Fruit fly (Drosophila melanogaster) whole organism, embryonic: Measurements from ENCODE around the gene Oatp30B.
A peak's percentile ranks its signal among the peaks of the same experiment; 100 is the strongest.

Source experiments
- ATbp ChIP-seq: fragments of 200-800 bp; sonication (Bioruptor generic); optimal IDR thresholded peaks from 2 replicates; lab custom pipeline; 2017; ENCODE audit warnings: missing biosample characterization, mild to moderate bottlenecking, missing genetic modification characterization, missing genetic modification reagents
- Abd-B ChIP-seq: fragments of 200-800 bp; sonication (Bioruptor generic); optimal IDR thresholded peaks from 2 replicates; lab custom pipeline; 2018; ENCODE audit warnings: missing biosample characterization, mild to moderate bottlenecking, missing genetic modification characterization, moderate library complexity
- Adf1 ChIP-seq: fragments of 200-800 bp; sonication (Bioruptor generic); IDR thresholded peaks from 2 replicates; pipeline ENCODE4 v1.3.6; 2022; ENCODE audit warnings: missing biosample characterization, missing genetic modification characterization
- Antp ChIP-seq: fragments of 200-800 bp; sonication (Bioruptor generic); optimal IDR thresholded peaks from 3 replicates; lab custom pipeline; 2016; ENCODE audit warnings: missing biosample characterization, missing genetic modification characterization
- Asciz ChIP-seq: fragments of 200-800 bp; sonication (Bioruptor generic); optimal IDR thresholded peaks from 2 replicates; lab custom pipeline; 2017; ENCODE audit warnings: missing biosample characterization, mild to moderate bottlenecking, missing genetic modification characterization, missing genetic modification reagents
- B-H2 ChIP-seq: fragments of 200-800 bp; sonication (Bioruptor generic); optimal IDR thresholded peaks from 2 replicates; lab custom pipeline; 2018; ENCODE audit warnings: missing biosample characterization, mild to moderate bottlenecking, missing genetic modification characterization
- Blimp-1 ChIP-seq: fragments of 200-800 bp; sonication (Bioruptor generic); optimal IDR thresholded peaks from 3 replicates; lab custom pipeline; 2018; ENCODE audit warnings: missing biosample characterization, missing genetic modification characterization, mild to moderate bottlenecking, moderate library complexity, missing genetic modification reagents
- C15 ChIP-seq: fragments of 200-800 bp; sonication (Bioruptor generic); IDR thresholded peaks from 3 replicates; pipeline ENCODE4 v1.3.6; 2022; ENCODE audit warnings: missing biosample characterization, missing genetic modification characterization
- CG10979 ChIP-seq: fragments of 200-800 bp; sonication (Bioruptor generic); optimal IDR thresholded peaks from 2 replicates; lab custom pipeline; 2018; ENCODE audit warnings: missing biosample characterization, mild to moderate bottlenecking, missing genetic modification characterization, moderate library complexity
- CG11456 ChIP-seq: fragments of 200-800 bp; sonication (Bioruptor generic); IDR thresholded peaks from 3 replicates; pipeline ENCODE4 v1.3.6; 2022; ENCODE audit warnings: missing biosample characterization, missing genetic modification characterization
- CG13424 ChIP-seq: fragments of 200-800 bp; sonication (Bioruptor generic); optimal IDR thresholded peaks from 2 replicates; lab custom pipeline; 2019; ENCODE audit warnings: missing biosample characterization, mild to moderate bottlenecking, missing genetic modification characterization, moderate library complexity
- CG14050 ChIP-seq: fragments of 200-800 bp; sonication (Bioruptor generic); IDR thresholded peaks from 3 replicates; pipeline ENCODE4 v1.3.6; 2022; ENCODE audit warnings: missing biosample characterization, missing genetic modification characterization
- CG14710 ChIP-seq: fragments of 200-800 bp; sonication (Bioruptor generic); optimal IDR thresholded peaks from 3 replicates; lab custom pipeline; 2019; ENCODE audit warnings: missing biosample characterization, mild to moderate bottlenecking, missing genetic modification characterization, moderate library complexity
- CG15514 ChIP-seq: fragments of 200-800 bp; sonication (Bioruptor generic); optimal IDR thresholded peaks from 3 replicates; lab custom pipeline; 2017; ENCODE audit warnings: missing biosample characterization, missing genetic modification characterization, mild to moderate bottlenecking, moderate library complexity, missing genetic modification reagents
- CG17359 ChIP-seq: fragments of 200-800 bp; sonication (Bioruptor generic); optimal IDR thresholded peaks from 3 replicates; lab custom pipeline; 2018; ENCODE audit warnings: missing biosample characterization, mild to moderate bottlenecking, missing genetic modification characterization, moderate library complexity
- CG17361 ChIP-seq: fragments of 200-800 bp; sonication (Bioruptor generic); IDR thresholded peaks from 3 replicates; pipeline ENCODE4 v1.3.6; 2022; ENCODE audit warnings: missing biosample characterization, missing genetic modification characterization
- CG2120 ChIP-seq: fragments of 200-800 bp; sonication (Bioruptor generic); optimal IDR thresholded peaks from 3 replicates; lab custom pipeline; 2016; ENCODE audit warnings: missing biosample characterization, missing genetic modification characterization
- CG30403 ChIP-seq: fragments of 200-800 bp; sonication (Bioruptor generic); optimal IDR thresholded peaks from 3 replicates; lab custom pipeline; 2016; ENCODE audit warnings: missing biosample characterization, missing genetic modification characterization
- CG31224 ChIP-seq: fragments of 200-800 bp; sonication (Bioruptor generic); IDR thresholded peaks from 2 replicates; pipeline ENCODE4 v1.3.6; 2022; ENCODE audit warnings: missing biosample characterization, missing genetic modification characterization
- CG32532 ChIP-seq: fragments of 200-800 bp; sonication (Bioruptor generic); IDR thresholded peaks from 2 replicates; pipeline ENCODE4 v1.3.6; 2022; ENCODE audit warnings: missing biosample characterization, missing genetic modification characterization
- CG32767 ChIP-seq: fragments of 200-800 bp; sonication (Bioruptor generic); IDR thresholded peaks from 2 replicates; pipeline ENCODE4 v1.3.6; 2022; ENCODE audit warnings: missing biosample characterization, missing genetic modification characterization
- CG3726 ChIP-seq: fragments of 200-800 bp; sonication (Bioruptor generic); IDR thresholded peaks from 3 replicates; pipeline ENCODE4, ENCODE4 v1.3.6; 2022; ENCODE audit warnings: missing biosample characterization, missing genetic modification characterization
- CG7745 ChIP-seq: fragments of 200-800 bp; sonication (Bioruptor generic); optimal IDR thresholded peaks from 2 replicates; lab custom pipeline; 2018; ENCODE audit warnings: missing biosample characterization, mild to moderate bottlenecking, missing genetic modification characterization, moderate library complexity
- CG8924 ChIP-seq: fragments of 200-800 bp; optimal IDR thresholded peaks from 3 replicates; lab custom pipeline; 2019; ENCODE audit warnings: missing biosample characterization, mild to moderate bottlenecking, missing genetic modification characterization, moderate library complexity
- CG9609 ChIP-seq: fragments of 200-800 bp; sonication (Bioruptor generic); optimal IDR thresholded peaks from 3 replicates; lab custom pipeline; 2016; ENCODE audit warnings: missing biosample characterization, missing genetic modification characterization
- Dek ChIP-seq: fragments of 200-800 bp; sonication (Bioruptor generic); optimal IDR thresholded peaks from 3 replicates; lab custom pipeline; 2019; ENCODE audit warnings: missing biosample characterization, mild to moderate bottlenecking, missing genetic modification characterization, moderate library complexity
- Doc3 ChIP-seq: fragments of 200-800 bp; sonication (Bioruptor generic); IDR thresholded peaks from 3 replicates; pipeline ENCODE4 v1.3.6; 2022; ENCODE audit warnings: missing biosample characterization, missing genetic modification characterization; ENCODE audit not compliant: partially characterized antibody
- Fer2 ChIP-seq: fragments of 200-800 bp; sonication (Bioruptor generic); optimal IDR thresholded peaks from 2 replicates; lab custom pipeline; 2018; ENCODE audit warnings: missing biosample characterization, mild to moderate bottlenecking, missing genetic modification characterization, moderate library complexity
- Hr3 ChIP-seq: fragments of 200-800 bp; sonication (Bioruptor generic); optimal IDR thresholded peaks from 3 replicates; lab custom pipeline; 2016; ENCODE audit warnings: missing biosample characterization, missing genetic modification characterization
- Jarid2 ChIP-seq: fragments of 200-800 bp; sonication (Bioruptor generic); optimal IDR thresholded peaks from 3 replicates; lab custom pipeline; 2017; ENCODE audit warnings: mild to moderate bottlenecking, missing biosample characterization, missing genetic modification reagents, missing genetic modification characterization
- Mes4 ChIP-seq: fragments of 200-800 bp; sonication (Bioruptor generic); optimal IDR thresholded peaks from 2 replicates; lab custom pipeline; 2016; ENCODE audit warnings: missing biosample characterization, missing genetic modification characterization
- ase ChIP-seq: fragments of 200-800 bp; sonication (Bioruptor generic); IDR thresholded peaks from 3 replicates; pipeline ENCODE4 v1.3.6; 2022; ENCODE audit warnings: missing biosample characterization, missing genetic modification characterization
- bcd ChIP-seq: fragments of 200-800 bp; sonication (Bioruptor generic); optimal IDR thresholded peaks from 2 replicates; lab custom pipeline; 2017; ENCODE audit warnings: missing biosample characterization, mild to moderate bottlenecking, missing genetic modification characterization
- chm ChIP-seq: fragments of 200-800 bp; sonication (Bioruptor generic); IDR thresholded peaks from 2 replicates; pipeline ENCODE4 v1.3.6; 2022; ENCODE audit warnings: missing biosample characterization, missing genetic modification characterization
- dmrt99B ChIP-seq: fragments of 200-800 bp; sonication (Bioruptor generic); optimal IDR thresholded peaks from 2 replicates; lab custom pipeline; 2018; ENCODE audit warnings: missing biosample characterization, mild to moderate bottlenecking, missing genetic modification characterization, moderate library complexity
- ems ChIP-seq: fragments of 200-800 bp; sonication (Bioruptor generic); optimal IDR thresholded peaks from 3 replicates; lab custom pipeline; 2016; ENCODE audit warnings: missing biosample characterization, missing genetic modification characterization
- ewg ChIP-seq: fragments of 200-800 bp; sonication (Bioruptor generic); optimal IDR thresholded peaks from 3 replicates; lab custom pipeline; 2017; ENCODE audit warnings: mild to moderate bottlenecking, missing biosample characterization, missing genetic modification reagents, missing genetic modification characterization
- fd64A ChIP-seq: fragments of 200-800 bp; sonication (Bioruptor generic); optimal IDR thresholded peaks from 3 replicates; lab custom pipeline; 2018; ENCODE audit warnings: missing biosample characterization, mild to moderate bottlenecking, missing genetic modification characterization
- fd96Cb ChIP-seq: fragments of 200-800 bp; sonication (Bioruptor generic); optimal IDR thresholded peaks from 2 replicates; lab custom pipeline; 2018; ENCODE audit warnings: missing biosample characterization, mild to moderate bottlenecking, missing genetic modification characterization, moderate library complexity
- hkb ChIP-seq, 2 experiments: fragments of 200-800 bp in 1 of 2; fragments of >200 bp in 1 of 2; sonication (Bioruptor generic) in 1 of 2; IDR thresholded peaks in 1 of 2; optimal IDR thresholded peaks in 1 of 2; 2 replicates each; pipeline versions ENCODE4 v1.3.6 to Lab custom; 2017 to 2022; ENCODE audit warnings: missing biosample characterization in 1 of 2, missing genetic modification characterization in 1 of 2
- inv ChIP-seq: fragments of 200-800 bp; sonication (Bioruptor generic); IDR thresholded peaks from 2 replicates; pipeline ENCODE4 v1.3.6; 2022; ENCODE audit warnings: missing biosample characterization, missing genetic modification characterization; ENCODE audit not compliant: partially characterized antibody
- lilli ChIP-seq: fragments of 200-800 bp; sonication (Bioruptor generic); optimal IDR thresholded peaks from 3 replicates; lab custom pipeline; 2016; ENCODE audit warnings: missing biosample characterization, missing genetic modification characterization
- peb ChIP-seq: fragments of 200-800 bp; sonication (Bioruptor generic); IDR thresholded peaks from 2 replicates; pipeline ENCODE4 v1.3.6; 2022; ENCODE audit warnings: missing biosample characterization, missing genetic modification characterization
- pho ChIP-seq: fragments of 200-800 bp; sonication (Bioruptor generic); optimal IDR thresholded peaks from 2 replicates; lab custom pipeline; 2016; ENCODE audit warnings: missing biosample characterization, missing genetic modification characterization
- pum ChIP-seq: fragments of 200-800 bp; sonication (Bioruptor generic); optimal IDR thresholded peaks from 2 replicates; lab custom pipeline; 2016; ENCODE audit warnings: missing biosample characterization, missing genetic modification characterization
- sug ChIP-seq: fragments of 200-800 bp; optimal IDR thresholded peaks from 2 replicates; lab custom pipeline; 2019; ENCODE audit warnings: missing biosample characterization, mild to moderate bottlenecking, missing genetic modification characterization, moderate library complexity
- unc-4 ChIP-seq: fragments of 200-800 bp; sonication (Bioruptor generic); IDR thresholded peaks from 2 replicates; pipeline ENCODE4 v1.3.6; 2022; ENCODE audit warnings: missing biosample characterization, missing genetic modification characterization; ENCODE audit not compliant: partially characterized antibody
- zfh2 ChIP-seq: fragments of 200-800 bp; sonication (Bioruptor generic); optimal IDR thresholded peaks from 2 replicates; lab custom pipeline; 2016; ENCODE audit warnings: missing biosample characterization, missing genetic modification characterization

The Oatp30B gene

dm6 chr2L:9498185-9498984 is 22.6 kb upstream of the Oatp30B start (continued):
- TF ChIP-seq Blimp-1 (GFP tag; lab: Kevin White, UChicago) (peak; percentile 68), ems (GFP tag; lab: Kevin White, UChicago) (peak; percentile 38), CG13424 (tag; lab: Kevin White, UChicago) (peak; percentile 32), Jarid2 (peak; percentile 24), fd96Cb (tag; lab: Kevin White, UChicago) (peak; percentile 68), CG9609 (GFP tag; lab: Kevin White, UChicago) (peak; percentile 30), CG32532 (peak; percentile 64), CG30403 (GFP tag; lab: Kevin White, UChicago) (peak; percentile 56), ase (GFP tag; lab: Robert Waterston, UW) (peak; percentile 24; the same call in 1 of the 3 replicates), Mes4 (GFP tag; lab: Kevin White, UChicago) (no peak), dmrt99B (tag; lab: Kevin White, UChicago) (peak; percentile 74), CG17359 (peak; percentile 78), CG15514 (GFP tag; lab: Kevin White, UChicago) (peak; percentile 23), chm (GFP tag; lab: Robert Waterston, UW) (no peak), inv (GFP tag; lab: Robert Waterston, UW) (no peak), ATbp (GFP tag; lab: Kevin White, UChicago) (no peak), peb (GFP tag; lab: Robert Waterston, UW) (0 out of 2 replicates have a peak, but pooled peaks have one; percentile 34), CG10979 (peak; percentile 60), bcd (GFP tag; lab: Kevin White, UChicago) (peak; percentile 68), lilli (GFP tag; lab: Kevin White, UChicago) (peak; percentile 71), CG3726 (GFP tag; lab: Robert Waterston, UW) (no peak), C15 (GFP tag; lab: Robert Waterston, UW) (no peak), hkb (optimal IDR thresholded peaks at IDR 0.05; lab: Kevin White, UChicago) (no peak), hkb (GFP tag; IDR thresholded peaks at IDR 0.05; lab: Robert Waterston, UW) (peak; percentile 60), Hr3 (peak; percentile 45), pho (peak; percentile 44), sug (tag; lab: Kevin White, UChicago) (peak; percentile 89), Abd-B (peak; percentile 54), zfh2 (GFP tag; lab: Kevin White, UChicago) (peak; percentile 41), pum (GFP tag; lab: Kevin White, UChicago) (no peak), CG17361 (GFP tag; lab: Robert Waterston, UW) (peak; percentile 79; the same call in 2 of the 3 replicates), CG2120 (GFP tag; lab: Kevin White, UChicago) (peak; percentile 79), Asciz (GFP tag; lab: Kevin White, UChicago) (peak; percentile 50), B-H2 (peak; percentile 35), Adf1 (GFP tag; lab: Robert Waterston, UW) (peak; percentile 24; the same call in 1 of the 2 replicates), CG8924 (peak; percentile 44), fd64A (peak; percentile 16), unc-4 (GFP tag; lab: Robert Waterston, UW) (no peak), CG14710 (tag; lab: Kevin White, UChicago) (peak; percentile 47), Fer2 (no peak), CG7745 (tag; lab: Kevin White, UChicago) (no peak), CG11456 (peak; percentile 58; the same call in 1 of the 3 replicates), CG32767 (GFP tag; lab: Robert Waterston, UW) (peak; percentile 59; the same call in 1 of the 2 replicates), CG14050 (GFP tag; lab: Robert Waterston, UW) (peak; percentile 56), Dek (tag; lab: Kevin White, UChicago) (peak; percentile 67), CG31224 (GFP tag; lab: Robert Waterston, UW) (peak; percentile 51), ewg (peak; percentile 33), Antp (GFP tag; lab: Kevin White, UChicago) (peak; percentile 3), Doc3 (GFP tag; lab: Robert Waterston, UW) (no peak)
